Worm (Caenorhabditis elegans) whole organism, mixed stage, embryonic: ENCODE measurements around the gene K03H6.4.

Experiments used
- nhr-2 ChIP-seq: fragments of 150-350 bp; optimal IDR thresholded peaks from 2 replicates; lab custom pipeline; 2014; ENCODE audit warnings: missing biosample characterization, missing genetic modification characterization
- pha-4 ChIP-seq: fragments of 150-350 bp; optimal IDR thresholded peaks from 2 replicates; lab custom pipeline; 2018; ENCODE audit warnings: missing biosample characterization, missing genetic modification reagents, missing genetic modification characterization
- ztf-11 ChIP-seq: fragments of 150-350 bp; optimal IDR thresholded peaks from 2 replicates; lab custom pipeline; 2014; ENCODE audit warnings: missing biosample characterization, missing genetic modification characterization

DNA sequence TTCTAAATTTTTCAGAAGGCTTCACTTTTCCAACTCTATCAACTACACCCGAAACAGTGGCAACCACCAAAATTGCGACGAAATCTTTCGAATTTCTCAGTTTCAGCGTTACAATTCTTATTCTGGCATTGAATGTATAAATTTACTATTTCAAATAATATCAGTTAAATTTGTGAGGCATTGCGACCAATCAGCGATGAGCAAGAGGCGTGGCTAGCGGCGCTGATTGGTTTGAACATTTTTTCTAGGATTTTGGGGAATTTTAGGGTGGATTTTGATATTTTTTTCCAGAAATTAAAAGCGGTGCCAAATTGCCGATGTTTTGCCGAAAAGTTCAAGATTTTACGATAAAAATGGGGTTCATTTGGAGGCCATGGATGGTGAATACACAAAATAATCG is 46.5 kb upstream of the K03H6.4 start:
- TF ChIP-seq pha-4 (tag; lab: Kevin White, UChicago) (no peak), ztf-11 (tag; lab: Kevin White, UChicago) (no peak), nhr-2 (no peak)
